Worm (Caenorhabditis elegans) whole organism, L1 larva: ENCODE measurements around the gene otpl-3.

Source experiments
- C04F5.9 ChIP-seq: sonication (generic microtip); optimal IDR thresholded peaks from 2 replicates; lab custom pipeline; 2016; ENCODE audit warnings: missing genetic modification characterization, missing compliant biosample characterization
- egl-27 ChIP-seq, 2 experiments: fragments of 150-350 bp in 1 of 2; sonication (generic microtip); optimal IDR thresholded peaks; 3 replicates each; lab custom pipeline; 2017 to 2018; ENCODE audit warnings: missing biosample characterization in 2 of 2, missing genetic modification characterization in 2 of 2, missing genetic modification reagents in 2 of 2
- lir-3 ChIP-seq: sonication (generic microtip); optimal IDR thresholded peaks from 2 replicates; lab custom pipeline; 2016; ENCODE audit warnings: mild to moderate bottlenecking, missing genetic modification characterization, moderate library complexity, missing compliant biosample characterization; ENCODE audit not compliant: poor library complexity
- mdl-1 ChIP-seq, 2 experiments: fragments of 150-350 bp; optimal IDR thresholded peaks; 2 replicates each; lab custom pipeline; 2014 to 2017; ENCODE audit warnings: missing biosample characterization in 2 of 2, missing genetic modification characterization in 2 of 2, inconsistent platforms in 1 of 2
- sup-37 ChIP-seq: fragments of 200-800 bp; sonication (Bioruptor generic); optimal IDR thresholded peaks from 2 replicates; lab custom pipeline; 2018; ENCODE audit warnings: mild to moderate bottlenecking, missing genetic modification characterization, missing compliant biosample characterization
- unc-30 ChIP-seq: sonication (generic microtip); optimal IDR thresholded peaks from 2 replicates; lab custom pipeline; 2017; ENCODE audit warnings: missing biosample characterization, missing genetic modification characterization
- unc-62 ChIP-seq: fragments of 150-350 bp; optimal IDR thresholded peaks from 2 replicates; lab custom pipeline; 2014; ENCODE audit warnings: missing biosample characterization, missing genetic modification reagents, missing genetic modification characterization
- ztf-11 ChIP-seq, 2 experiments: sonication (generic microtip); optimal IDR thresholded peaks; 2 replicates each; lab custom pipeline; 2016 to 2017; ENCODE audit warnings: missing genetic modification characterization in 2 of 2, missing biosample characterization in 1 of 2, missing compliant biosample characterization in 1 of 2

DNA sequence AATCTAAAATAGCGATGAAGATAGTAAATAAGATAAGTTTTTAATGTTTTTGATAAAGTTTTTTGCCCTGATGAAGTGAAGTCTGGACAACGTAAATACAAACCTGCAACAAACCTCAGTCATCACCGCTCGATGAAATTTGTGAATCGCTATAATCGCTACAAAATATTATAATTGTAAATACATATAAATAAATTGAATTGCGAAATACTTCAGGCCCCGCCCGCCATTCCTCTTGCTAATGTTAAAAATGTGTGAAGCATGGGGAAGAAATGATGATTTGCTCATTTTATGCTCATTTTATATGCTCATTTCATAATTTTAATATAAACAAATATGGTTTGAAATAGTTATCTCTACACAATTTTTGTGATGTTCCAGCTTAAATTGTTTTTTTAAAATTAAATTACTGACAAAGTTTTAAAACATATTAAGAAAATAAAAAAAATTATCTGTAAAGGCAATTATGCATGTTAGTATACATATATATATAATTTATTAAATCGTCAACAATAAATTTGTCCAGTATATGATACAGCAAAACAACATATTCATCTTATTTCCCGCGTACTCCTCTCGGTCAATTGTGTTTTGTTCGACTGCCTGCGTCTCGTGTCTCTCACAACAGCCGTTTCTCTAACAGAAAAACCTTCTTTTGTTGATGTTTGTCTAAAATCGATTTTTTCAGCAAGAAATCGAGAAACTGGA lies 20.3 kb downstream of the otpl-3 start, which contains the start of gene sid-5:
- no peak for TF ChIP-seq lir-3 (tag; lab: Kevin White, UChicago)
- no peak for TF ChIP-seq ztf-11 (tag; optimal IDR thresholded peaks at IDR 0.05; lab: Kevin White, UChicago)
- no peak for TF ChIP-seq unc-62 (GFP tag; lab: Kevin White, UChicago)
- no peak for TF ChIP-seq C04F5.9 (tag; lab: Kevin White, UChicago)
- TF ChIP-seq unc-30 (tag; lab: Kevin White, UChicago): no peak
- TF ChIP-seq mdl-1 (tag; optimal IDR thresholded peaks at IDR 0.05; lab: Kevin White, UChicago): no peak
- TF ChIP-seq egl-27 (tag; optimal IDR thresholded peaks at IDR 0.05; lab: Kevin White, UChicago): no peak
- TF ChIP-seq sup-37: no peak
